Worm (Caenorhabditis elegans): ENCODE measurements around the gene oxy-4.

- TF ChIP-seq unc-130 (tag; optimal IDR thresholded peaks at IDR 0.05) = no peak
- no peak for TF ChIP-seq nhr-20 (tag; optimal IDR thresholded peaks at IDR 0.05)
- no peak for TF ChIP-seq nhr-90 (tag; optimal IDR thresholded peaks at IDR 0.05; ENCODE audit: poor library complexity)
- TF ChIP-seq unc-62 (GFP tag; optimal IDR thresholded peaks at IDR 0.05) = no peak
- no peak for TF ChIP-seq pax-3 (tag; optimal IDR thresholded peaks at IDR 0.05)
- TF ChIP-seq ama-1 (optimal IDR thresholded peaks at IDR 0.05) = no peak
- TF ChIP-seq elt-3 (tag; optimal IDR thresholded peaks at IDR 0.05) = no peak
- no peak for TF ChIP-seq nhr-237 (tag; optimal IDR thresholded peaks at IDR 0.05)
- no peak for TF ChIP-seq tbx-2 (tag; optimal IDR thresholded peaks at IDR 0.05)
- no peak for TF ChIP-seq ztf-11 (tag; optimal IDR thresholded peaks at IDR 0.05)
Observed at ce11 chrIII:5188426-5188825, 29.9 kb upstream of the oxy-4 start, which contains the start of gene K10D2.8.
